Worm (Caenorhabditis elegans) whole organism, L3 larva: ENCODE results near the gene F54H5.5.

ENCODE experiments used
- R02D3.7 ChIP-seq: fragments of 150-350 bp; optimal IDR thresholded peaks from 2 replicates; lab custom pipeline; 2014; ENCODE audit warnings: missing biosample characterization, missing genetic modification characterization
- ZK546.5 ChIP-seq: sonication (generic microtip); optimal IDR thresholded peaks from 2 replicates; lab custom pipeline; 2017; ENCODE audit warnings: missing biosample characterization, missing genetic modification characterization
- aly-2 ChIP-seq: fragments of 150-350 bp; optimal IDR thresholded peaks from 2 replicates; lab custom pipeline; 2014; ENCODE audit warnings: missing biosample characterization, missing genetic modification characterization
- ama-1 ChIP-seq: fragments of 150-350 bp; optimal IDR thresholded peaks from 2 replicates; lab custom pipeline; 2018
- ceh-16 ChIP-seq: sonication (generic microtip); optimal IDR thresholded peaks from 2 replicates; lab custom pipeline; 2017; ENCODE audit warnings: missing biosample characterization, missing genetic modification characterization
- ceh-82 ChIP-seq: fragments of 150-350 bp; optimal IDR thresholded peaks from 2 replicates; lab custom pipeline; 2014; ENCODE audit warnings: missing biosample characterization, missing genetic modification characterization
- ceh-9 ChIP-seq: sonication (generic microtip); optimal IDR thresholded peaks from 2 replicates; lab custom pipeline; 2018; ENCODE audit warnings: missing biosample characterization, missing genetic modification characterization
- daf-12 ChIP-seq: fragments of 150-350 bp; optimal IDR thresholded peaks from 2 replicates; lab custom pipeline; 2014; ENCODE audit warnings: missing biosample characterization, missing genetic modification reagents, missing genetic modification characterization
- egl-27 ChIP-seq: sonication (generic microtip); optimal IDR thresholded peaks from 4 replicates; lab custom pipeline; 2017; ENCODE audit warnings: missing biosample characterization, missing genetic modification reagents, missing genetic modification characterization
- egl-5 ChIP-seq: fragments of 150-350 bp; optimal IDR thresholded peaks from 2 replicates; lab custom pipeline; 2017; ENCODE audit warnings: missing biosample characterization, missing genetic modification reagents, missing genetic modification characterization, inconsistent platforms
- elt-2 ChIP-seq: sonication (generic microtip); optimal IDR thresholded peaks from 2 replicates; lab custom pipeline; 2016; ENCODE audit warnings: missing genetic modification reagents, mild to moderate bottlenecking, missing genetic modification characterization, missing compliant biosample characterization
- eor-1 ChIP-seq, 2 experiments: fragments of 150-350 bp; optimal IDR thresholded peaks; 2 replicates each; lab custom pipeline; 2014 to 2018; ENCODE audit warnings: missing biosample characterization in 2 of 2, missing genetic modification characterization in 2 of 2
- fkh-10 ChIP-seq: sonication (generic microtip); optimal IDR thresholded peaks from 2 replicates; lab custom pipeline; 2017; ENCODE audit warnings: missing biosample characterization, missing genetic modification reagents, missing genetic modification characterization
- fos-1 ChIP-seq: fragments of 150-350 bp; optimal IDR thresholded peaks from 2 replicates; lab custom pipeline; 2014; ENCODE audit warnings: missing biosample characterization, missing genetic modification characterization
- hmg-11 ChIP-seq: sonication (generic microtip); optimal IDR thresholded peaks from 2 replicates; lab custom pipeline; 2016; ENCODE audit warnings: missing genetic modification characterization, missing compliant biosample characterization
- jun-1 ChIP-seq: fragments of 150-350 bp; optimal IDR thresholded peaks from 2 replicates; lab custom pipeline; 2014; ENCODE audit warnings: missing biosample characterization, missing genetic modification reagents, missing genetic modification characterization
- lin-15B ChIP-seq: fragments of 150-350 bp; optimal IDR thresholded peaks from 2 replicates; lab custom pipeline; 2014; ENCODE audit warnings: missing biosample characterization, missing genetic modification characterization
- lin-39 ChIP-seq: fragments of 150-350 bp; optimal IDR thresholded peaks from 2 replicates; lab custom pipeline; 2018; ENCODE audit warnings: missing biosample characterization, missing genetic modification reagents, missing genetic modification characterization
- lsy-12 ChIP-seq: sonication (generic microtip); optimal IDR thresholded peaks from 2 replicates; lab custom pipeline; 2016; ENCODE audit warnings: mild to moderate bottlenecking, missing genetic modification characterization, missing compliant biosample characterization
- mdl-1 ChIP-seq: fragments of 150-350 bp; optimal IDR thresholded peaks from 2 replicates; lab custom pipeline; 2014; ENCODE audit warnings: missing biosample characterization, missing genetic modification characterization
- mml-1 ChIP-seq: fragments of 150-350 bp; sonication (generic microtip); optimal IDR thresholded peaks from 3 replicates; lab custom pipeline; 2014; ENCODE audit warnings: missing biosample characterization, missing genetic modification characterization
- nfya-1 ChIP-seq: sonication (generic microtip); optimal IDR thresholded peaks from 2 replicates; lab custom pipeline; 2017; ENCODE audit warnings: missing genetic modification characterization, mild to moderate bottlenecking, missing compliant biosample characterization, antibody characterized with exemption, moderate library complexity; ENCODE audit not compliant: insufficient read depth
- nhr-11 ChIP-seq: fragments of 150-350 bp; optimal IDR thresholded peaks from 2 replicates; lab custom pipeline; 2014; ENCODE audit warnings: missing biosample characterization, missing genetic modification characterization
- nhr-12 ChIP-seq: fragments of 150-350 bp; optimal IDR thresholded peaks from 2 replicates; lab custom pipeline; 2014; ENCODE audit warnings: missing biosample characterization, missing genetic modification characterization
- nhr-23 ChIP-seq: fragments of 150-350 bp; optimal IDR thresholded peaks from 2 replicates; lab custom pipeline; 2014; ENCODE audit warnings: missing biosample characterization, missing genetic modification reagents, missing genetic modification characterization
- nhr-237 ChIP-seq: fragments of 150-350 bp; optimal IDR thresholded peaks from 2 replicates; lab custom pipeline; 2014; ENCODE audit warnings: missing biosample characterization, missing genetic modification characterization
- nhr-25 ChIP-seq: sonication (generic microtip); optimal IDR thresholded peaks from 2 replicates; lab custom pipeline; 2017; ENCODE audit warnings: missing biosample characterization, missing genetic modification characterization
- nhr-28 ChIP-seq: fragments of 150-350 bp; optimal IDR thresholded peaks from 2 replicates; lab custom pipeline; 2014; ENCODE audit warnings: missing biosample characterization, missing genetic modification characterization
- nhr-43 ChIP-seq: sonication (generic microtip); optimal IDR thresholded peaks from 2 replicates; lab custom pipeline; 2016; ENCODE audit warnings: mild to moderate bottlenecking, missing genetic modification characterization, missing compliant biosample characterization; ENCODE audit not compliant: poor library complexity, severe bottlenecking
- nhr-67 ChIP-seq: fragments of 150-350 bp; optimal IDR thresholded peaks from 2 replicates; lab custom pipeline; 2014; ENCODE audit warnings: missing biosample characterization, missing genetic modification characterization
- nhr-76 ChIP-seq: fragments of 150-350 bp; sonication (generic microtip); optimal IDR thresholded peaks from 5 replicates; lab custom pipeline; 2014; ENCODE audit warnings: missing biosample characterization, missing genetic modification characterization
- nhr-77 ChIP-seq: fragments of 150-350 bp; optimal IDR thresholded peaks from 2 replicates; lab custom pipeline; 2014; ENCODE audit warnings: missing biosample characterization, missing genetic modification characterization
- pha-4 ChIP-seq: fragments of 150-350 bp; optimal IDR thresholded peaks from 2 replicates; lab custom pipeline; 2014; ENCODE audit warnings: missing biosample characterization, missing genetic modification reagents, missing genetic modification characterization
- pqm-1 ChIP-seq: fragments of 150-350 bp; optimal IDR thresholded peaks from 2 replicates; lab custom pipeline; 2017; ENCODE audit warnings: missing biosample characterization, missing genetic modification characterization, inconsistent platforms
- sea-2 ChIP-seq: fragments of 150-350 bp; sonication (generic microtip); optimal IDR thresholded peaks from 4 replicates; lab custom pipeline; 2014; ENCODE audit warnings: missing biosample characterization, missing genetic modification reagents, missing genetic modification characterization
- skn-1 ChIP-seq: fragments of 150-350 bp; optimal IDR thresholded peaks from 2 replicates; lab custom pipeline; 2014; ENCODE audit warnings: missing biosample characterization, missing genetic modification characterization
- snpc-4 ChIP-seq: fragments of 150-350 bp; optimal IDR thresholded peaks from 2 replicates; lab custom pipeline; 2014; ENCODE audit warnings: missing biosample characterization, missing genetic modification characterization
- tbx-2 ChIP-seq: sonication (generic microtip); optimal IDR thresholded peaks from 2 replicates; lab custom pipeline; 2016; ENCODE audit warnings: mild to moderate bottlenecking, missing genetic modification characterization, missing compliant biosample characterization
- unc-39 ChIP-seq: sonication (generic microtip); optimal IDR thresholded peaks from 4 replicates; lab custom pipeline; 2017; ENCODE audit warnings: missing biosample characterization, missing genetic modification characterization
- unc-62 ChIP-seq: fragments of 150-350 bp; sonication (generic microtip); optimal IDR thresholded peaks from 4 replicates; lab custom pipeline; 2014; ENCODE audit warnings: missing biosample characterization, missing genetic modification reagents, missing genetic modification characterization
- zag-1 ChIP-seq: fragments of 150-350 bp; optimal IDR thresholded peaks from 2 replicates; lab custom pipeline; 2014; ENCODE audit warnings: missing biosample characterization, missing genetic modification characterization
- ztf-11 ChIP-seq: fragments of 150-350 bp; optimal IDR thresholded peaks from 2 replicates; lab custom pipeline; 2014; ENCODE audit warnings: missing biosample characterization, missing genetic modification characterization

F54H5.5 gene

ce11 chrII:6600973-6601372 lies 26.1 kb downstream of the F54H5.5 start, which contains the start of gene vps-33.2:
TSS of gene vps-33.2 (plus strand) at chrII:6601216.
- TF ChIP-seq hmg-11 (tag; lab: Kevin White, UChicago) (peak; percentile 80), elt-2 (tag; lab: Kevin White, UChicago) (peak; percentile 19), nhr-25 (tag; lab: Kevin White, UChicago) (peak; percentile 3), lsy-12 (tag; lab: Kevin White, UChicago) (peak; percentile 33), nhr-28 (no peak), nhr-23 (tag; lab: Kevin White, UChicago) (peak; percentile 9), ceh-82 (no peak), nfya-1 (tag; lab: Kevin White, UChicago) (peak; percentile 54), lin-39 (tag; lab: Kevin White, UChicago) (peak; percentile 24)

ce11 chrII:6598050-6598449 lies 29.0 kb downstream of the F54H5.5 start, which contains the start of gene dnj-8:
TSS of gene dnj-8 (minus strand) at chrII:6598080.
- TF ChIP-seq mml-1 (tag; lab: Kevin White, UChicago) (no peak), nfya-1 (tag; lab: Kevin White, UChicago) (peak; percentile 60), sea-2 (GFP tag; lab: Kevin White, UChicago) (no peak), zag-1 (tag; lab: Kevin White, UChicago) (no peak), elt-2 (tag; lab: Kevin White, UChicago) (no peak), lsy-12 (tag; lab: Kevin White, UChicago) (no peak), unc-62 (no peak), eor-1 (tag; optimal IDR thresholded peaks at IDR 0.05; lab: Kevin White, UChicago) (no peak), nhr-67 (tag; lab: Kevin White, UChicago) (no peak), skn-1 (tag; lab: Kevin White, UChicago) (no peak), ZK546.5 (tag; lab: Kevin White, UChicago) (no peak), pha-4 (tag; lab: Kevin White, UChicago) (peak; percentile 25), ztf-11 (tag; lab: Kevin White, UChicago) (no peak), ceh-16 (no peak), lin-39 (tag; lab: Kevin White, UChicago) (peak; percentile 66), unc-39 (tag; lab: Kevin White, UChicago) (no peak), jun-1 (tag; lab: Kevin White, UChicago) (no peak), mdl-1 (tag; lab: Kevin White, UChicago) (no peak), nhr-12 (no peak), nhr-77 (tag; lab: Kevin White, UChicago) (no peak), snpc-4 (no peak), R02D3.7 (no peak), nhr-11 (tag; lab: Kevin White, UChicago) (no peak), daf-12 (tag; lab: Kevin White, UChicago) (no peak), hmg-11 (tag; lab: Kevin White, UChicago) (no peak), egl-5 (tag; lab: Kevin White, UChicago) (no peak), tbx-2 (tag; lab: Kevin White, UChicago) (no peak), pqm-1 (tag; lab: Kevin White, UChicago) (no peak), fos-1 (tag; lab: Kevin White, UChicago) (no peak), ceh-9 (tag; lab: Kevin White, UChicago) (no peak), nhr-25 (tag; lab: Kevin White, UChicago) (no peak), nhr-43 (tag; lab: Kevin White, UChicago) (no peak), lin-15B (tag; lab: Kevin White, UChicago) (peak; percentile 23), egl-27 (tag; lab: Kevin White, UChicago) (no peak), fkh-10 (GFP tag; lab: Kevin White, UChicago) (no peak), ama-1 (lab: Kevin White, UChicago) (peak; percentile 6), nhr-76 (tag; lab: Kevin White, UChicago) (no peak), nhr-237 (tag; lab: Kevin White, UChicago) (no peak), aly-2 (no peak)
